Fruit fly (Drosophila melanogaster) Kc167 (cell line): ENCODE results near the gene pasha.

Experiments used
- Sin3A ChIP-seq: fragments of >200 bp; optimal IDR thresholded peaks from 2 replicates; lab custom pipeline; 2018; ENCODE audit warnings: missing external identifiers
- h ChIP-seq: fragments of >200 bp; optimal IDR thresholded peaks from 3 replicates; lab custom pipeline; 2018; ENCODE audit warnings: missing external identifiers
- ttk ChIP-seq: sonication (Bioruptor generic); optimal IDR thresholded peaks from 2 replicates; lab custom pipeline; 2017; ENCODE audit warnings: missing external identifiers

DNA sequence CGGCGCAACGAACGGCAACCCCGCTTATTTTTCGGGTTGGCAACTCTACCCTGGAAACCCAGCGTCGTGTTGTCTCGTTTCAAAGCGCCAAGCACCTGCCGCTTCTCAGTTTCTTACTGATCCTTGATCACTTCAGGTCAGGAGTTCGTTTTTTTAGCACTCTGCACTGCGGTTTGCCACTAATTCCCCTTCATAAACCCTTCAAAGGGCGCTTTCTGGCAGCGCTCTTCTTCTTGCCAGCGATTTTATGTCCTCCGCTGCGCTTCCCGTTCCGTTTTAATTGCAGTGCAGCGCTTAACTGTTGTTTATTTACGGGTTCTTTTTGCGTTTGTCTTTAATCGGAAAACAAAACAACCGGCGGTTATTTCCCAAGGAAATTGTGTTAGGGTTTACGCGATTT, 37.7 kb upstream of the pasha start:
- TF ChIP-seq Sin3A (lab: Kevin White, UChicago) = no peak
- no peak for TF ChIP-seq h (lab: Kevin White, UChicago)
- no peak for TF ChIP-seq ttk
